Fruit fly (Drosophila melanogaster): ENCODE results near the gene Svil.
A peak's percentile ranks its signal among the peaks of the same experiment; 100 is the strongest.

The Svil gene

DNA sequence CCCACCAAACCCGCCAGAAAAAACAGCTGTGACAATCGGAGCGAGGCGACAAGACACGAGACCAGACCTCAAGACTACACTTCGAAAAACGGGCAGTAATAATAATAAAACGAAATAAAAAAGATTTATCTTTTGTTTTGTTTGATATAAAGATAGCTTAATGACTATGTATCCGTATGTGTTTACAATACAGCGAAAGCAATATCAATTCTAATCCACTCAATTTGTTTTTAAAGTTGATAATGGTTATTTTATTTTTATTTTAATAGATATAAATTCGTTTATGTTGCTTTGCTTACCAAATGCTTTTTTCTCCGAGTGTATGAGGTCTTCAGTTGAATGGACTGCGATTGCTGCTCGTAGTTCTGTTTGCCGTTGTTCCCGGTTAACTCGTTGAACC lies 101.8 kb downstream of the Svil start (continued):
- TF ChIP-seq CG11902 (GFP tag; optimal IDR thresholded peaks at IDR 0.05), result peak; percentile 73
- peak; percentile 76 for TF ChIP-seq CG34406 (GFP tag; optimal IDR thresholded peaks at IDR 0.05)
- peak; percentile 95 for TF ChIP-seq Ets96B (tag; optimal IDR thresholded peaks at IDR 0.05)
- TF ChIP-seq CG10631 (GFP tag; optimal IDR thresholded peaks at IDR 0.05), result peak; percentile 87
- peak; percentile 69 for TF ChIP-seq CG8319 (GFP tag; optimal IDR thresholded peaks at IDR 0.05)
- TF ChIP-seq achi (GFP tag; optimal IDR thresholded peaks at IDR 0.05), result peak; percentile 81
- TF ChIP-seq CG7368 (GFP tag; optimal IDR thresholded peaks at IDR 0.05), result peak; percentile 88
- peak; percentile 93 for TF ChIP-seq CG10669 (GFP tag; optimal IDR thresholded peaks at IDR 0.05)
- TF ChIP-seq CG6276 (GFP tag; optimal IDR thresholded peaks at IDR 0.05), result peak; percentile 79
- peak; percentile 88 for TF ChIP-seq fd59A (GFP tag; optimal IDR thresholded peaks at IDR 0.05)
- peak; percentile 56; the same call in 1 of the 2 replicates for TF ChIP-seq Gug (GFP tag; IDR thresholded peaks at IDR 0.05)
- TF ChIP-seq Hr4 (GFP tag; optimal IDR thresholded peaks at IDR 0.05), result peak; percentile 55
- no peak for TF ChIP-seq fkh (GFP tag; optimal IDR thresholded peaks at IDR 0.05)
- peak; percentile 91 for TF ChIP-seq CG3919 (GFP tag; optimal IDR thresholded peaks at IDR 0.05)
- peak; percentile 51 to 68 for TF ChIP-seq salr (GFP tag; optimal IDR thresholded peaks at IDR 0.05)
- peak; percentile 66 for TF ChIP-seq CG16779 (tag; optimal IDR thresholded peaks at IDR 0.05)
- peak; percentile 75 for TF ChIP-seq Smox (GFP tag; optimal IDR thresholded peaks at IDR 0.05)
- peak; percentile 85 for TF ChIP-seq pdm3 (GFP tag; optimal IDR thresholded peaks at IDR 0.05)
- TF ChIP-seq Sox15 (GFP tag; optimal IDR thresholded peaks at IDR 0.05), result peak; percentile 60
- TF ChIP-seq Lpt (GFP tag; optimal IDR thresholded peaks at IDR 0.05), result peak; percentile 50
- peak; percentile 59 for TF ChIP-seq CG32006 (GFP tag; optimal IDR thresholded peaks at IDR 0.05)
- peak; percentile 81 for TF ChIP-seq net (GFP tag; optimal IDR thresholded peaks at IDR 0.05)
- TF ChIP-seq Eip93F (GFP tag; optimal IDR thresholded peaks at IDR 0.05), result no peak
- peak; percentile 30 for TF ChIP-seq dac (GFP tag; optimal IDR thresholded peaks at IDR 0.05)
- peak; percentile 56; the same call in 2 of the 3 replicates for TF ChIP-seq eg (GFP tag; IDR thresholded peaks at IDR 0.05)
- TF ChIP-seq CG6792 (GFP tag; optimal IDR thresholded peaks at IDR 0.05), result peak; percentile 82
- peak; percentile 92 for TF ChIP-seq dsx (GFP tag; optimal IDR thresholded peaks at IDR 0.05; ENCODE audit: poor library complexity, severe bottlenecking)
- TF ChIP-seq svp (GFP tag), result peak; percentile 92
- peak; percentile 85 for TF ChIP-seq topi (GFP tag; optimal IDR thresholded peaks at IDR 0.05)
- TF ChIP-seq CG3032 (tag; optimal IDR thresholded peaks at IDR 0.05), result peak; percentile 96
- peak; percentile 84 for TF ChIP-seq CG1621 (tag; optimal IDR thresholded peaks at IDR 0.05)

DNA sequence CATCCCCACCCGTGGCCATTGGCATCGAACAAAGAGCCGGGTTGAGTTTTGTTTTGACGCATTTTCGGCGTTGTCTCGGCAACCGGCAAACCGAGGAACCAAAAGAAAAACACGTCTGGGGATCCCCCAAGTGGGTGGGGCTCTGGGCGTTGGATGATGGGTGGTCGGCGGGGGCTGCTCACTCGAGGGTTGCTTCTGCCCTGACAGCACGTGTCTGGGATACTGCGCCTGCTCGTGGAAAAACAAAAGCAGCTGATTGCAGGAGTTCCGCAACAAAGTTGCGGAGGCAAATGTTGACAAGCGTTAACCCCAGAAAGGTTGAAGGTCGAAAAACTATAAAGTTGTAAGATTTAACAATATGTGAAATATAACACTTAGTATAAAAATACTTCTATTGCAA lies 103.0 kb downstream of the Svil start:
- TF ChIP-seq dsx (GFP tag; optimal IDR thresholded peaks at IDR 0.05; ENCODE audit: poor library complexity, severe bottlenecking) (peak; percentile 42), pdm3 (GFP tag; optimal IDR thresholded peaks at IDR 0.05) (no peak), Ets96B (tag; optimal IDR thresholded peaks at IDR 0.05) (peak; percentile 0), Lpt (GFP tag; optimal IDR thresholded peaks at IDR 0.05) (no peak), CG7368 (GFP tag; optimal IDR thresholded peaks at IDR 0.05) (peak; percentile 3), svp (GFP tag) (peak; percentile 51), topi (GFP tag; optimal IDR thresholded peaks at IDR 0.05) (peak; percentile 24)

DNA sequence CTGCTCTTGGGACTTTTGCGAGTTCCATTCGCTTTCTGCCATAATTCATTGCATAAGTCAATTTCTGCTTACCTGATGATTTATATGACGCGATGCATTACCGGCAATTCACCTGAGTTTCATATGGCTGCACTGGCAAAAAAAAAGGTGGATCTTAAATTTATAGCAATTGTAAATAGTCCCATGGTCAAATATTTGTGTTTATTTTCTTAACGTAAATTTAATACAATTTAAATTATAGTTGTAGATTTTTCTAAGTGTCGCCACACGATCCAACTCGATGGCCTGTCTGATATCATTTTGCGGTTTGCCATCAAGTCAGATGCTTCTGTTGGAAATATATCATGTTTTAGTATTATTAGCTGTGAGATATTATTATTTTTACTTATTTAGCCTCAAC lies 104.0 kb downstream of the Svil start:
- TF ChIP-seq Smox (GFP tag; optimal IDR thresholded peaks at IDR 0.05), result peak; percentile 30
- no peak for TF ChIP-seq Blimp-1 (GFP tag; optimal IDR thresholded peaks at IDR 0.05)
- peak; percentile 68 for TF ChIP-seq CG8119 (GFP tag; IDR thresholded peaks at IDR 0.05)
- TF ChIP-seq Sox14 (GFP tag; optimal IDR thresholded peaks at IDR 0.05), result peak; percentile 25
- TF ChIP-seq CG31627 (GFP tag; optimal IDR thresholded peaks at IDR 0.05), result peak; percentile 16
- TF ChIP-seq vri (GFP tag; optimal IDR thresholded peaks at IDR 0.05), result no peak
- TF ChIP-seq esn (GFP tag; optimal IDR thresholded peaks at IDR 0.05), result peak; percentile 25
- peak; percentile 13 for TF ChIP-seq Sox15 (GFP tag; optimal IDR thresholded peaks at IDR 0.05)
- TF ChIP-seq Hr38 (GFP tag; optimal IDR thresholded peaks at IDR 0.05), result no peak
- TF ChIP-seq OdsH (GFP tag; optimal IDR thresholded peaks at IDR 0.05), result peak; percentile 42
- TF ChIP-seq CG1621 (tag; optimal IDR thresholded peaks at IDR 0.05), result no peak
- TF ChIP-seq Hr4 (GFP tag; optimal IDR thresholded peaks at IDR 0.05), result peak; percentile 65
- TF ChIP-seq fkh (GFP tag; optimal IDR thresholded peaks at IDR 0.05), result no peak
- no peak for TF ChIP-seq CG11294 (GFP tag; IDR thresholded peaks at IDR 0.05)
- TF ChIP-seq CG6163 (GFP tag; IDR thresholded peaks at IDR 0.05), result peak; percentile 67; the same call in 2 of the 3 replicates
- peak; percentile 22 for TF ChIP-seq acj6 (GFP tag; optimal IDR thresholded peaks at IDR 0.05)
- no peak for TF ChIP-seq Eip93F (GFP tag; optimal IDR thresholded peaks at IDR 0.05)
- TF ChIP-seq CG32006 (GFP tag; optimal IDR thresholded peaks at IDR 0.05), result peak; percentile 58
- no peak for TF ChIP-seq CG8632 (GFP tag; optimal IDR thresholded peaks at IDR 0.05)
- no peak for TF ChIP-seq fd85E (GFP tag; optimal IDR thresholded peaks at IDR 0.05)
- TF ChIP-seq fd59A (GFP tag; optimal IDR thresholded peaks at IDR 0.05), result no peak
- TF ChIP-seq CG7368 (GFP tag; optimal IDR thresholded peaks at IDR 0.05), result peak; percentile 38
- TF ChIP-seq salr (GFP tag; optimal IDR thresholded peaks at IDR 0.05), result peak in 1 of 2 experiments; percentile 25
- TF ChIP-seq CG11762 (GFP tag; optimal IDR thresholded peaks at IDR 0.05; ENCODE audit: insufficient read depth), result no peak
- TF ChIP-seq CG4318 (GFP tag; optimal IDR thresholded peaks at IDR 0.05), result peak; percentile 12
- TF ChIP-seq CG10631 (GFP tag; optimal IDR thresholded peaks at IDR 0.05), result peak; percentile 23
- no peak for TF ChIP-seq CG9139 (GFP tag; optimal IDR thresholded peaks at IDR 0.05)
